Fruit fly (Drosophila melanogaster) whole organism, embryonic: ENCODE measurements around the gene Spase12.

Experiments used
- Antp ChIP-seq: fragments of 200-800 bp; sonication (Bioruptor generic); optimal IDR thresholded peaks from 3 replicates; lab custom pipeline; 2016; ENCODE audit warnings: missing biosample characterization, missing genetic modification characterization
- Bgb ChIP-seq: fragments of 200-800 bp; sonication (Bioruptor generic); IDR thresholded peaks from 2 replicates; pipeline ENCODE4 v1.3.6; 2022; ENCODE audit warnings: missing biosample characterization, missing genetic modification characterization; ENCODE audit not compliant: partially characterized antibody
- CG10565 ChIP-seq: fragments of 200-800 bp; sonication (Bioruptor generic); optimal IDR thresholded peaks from 3 replicates; lab custom pipeline; 2016; ENCODE audit warnings: missing biosample characterization, mild to moderate bottlenecking, missing genetic modification characterization
- CG11456 ChIP-seq: fragments of 200-800 bp; sonication (Bioruptor generic); IDR thresholded peaks from 3 replicates; pipeline ENCODE4 v1.3.6; 2022; ENCODE audit warnings: missing biosample characterization, missing genetic modification characterization
- CG12155 ChIP-seq: fragments of 200-800 bp; sonication (Bioruptor generic); optimal IDR thresholded peaks from 3 replicates; lab custom pipeline; 2016; ENCODE audit warnings: missing biosample characterization, missing genetic modification characterization
- CG14014 ChIP-seq: fragments of 200-800 bp; sonication (Bioruptor generic); IDR thresholded peaks from 2 replicates; pipeline ENCODE4 v1.3.6; 2022; ENCODE audit warnings: missing biosample characterization, missing genetic modification characterization
- CG14050 ChIP-seq: fragments of 200-800 bp; sonication (Bioruptor generic); IDR thresholded peaks from 3 replicates; pipeline ENCODE4 v1.3.6; 2022; ENCODE audit warnings: missing biosample characterization, missing genetic modification characterization
- CG16779 ChIP-seq: fragments of 200-800 bp; sonication (Bioruptor generic); IDR thresholded peaks from 2 replicates; pipeline ENCODE4 v1.3.6; 2022; ENCODE audit warnings: missing biosample characterization, missing genetic modification characterization
- CG1832 ChIP-seq: fragments of 200-800 bp; sonication (Bioruptor generic); optimal IDR thresholded peaks from 2 replicates; lab custom pipeline; 2017; ENCODE audit warnings: missing biosample characterization, mild to moderate bottlenecking, missing genetic modification characterization, inconsistent platforms
- CG2129 ChIP-seq: fragments of 200-800 bp; sonication (Bioruptor generic); IDR thresholded peaks from 2 replicates; pipeline ENCODE4 v1.3.6; 2022; ENCODE audit warnings: missing biosample characterization, missing genetic modification characterization; ENCODE audit not compliant: partially characterized antibody
- CG30020 ChIP-seq: fragments of 200-800 bp; optimal IDR thresholded peaks from 2 replicates; lab custom pipeline; 2019; ENCODE audit warnings: missing biosample characterization, mild to moderate bottlenecking, missing genetic modification characterization, moderate library complexity
- CG31441 ChIP-seq: fragments of 200-800 bp; sonication (Bioruptor generic); IDR thresholded peaks from 2 replicates; pipeline ENCODE4 v1.3.6; 2022; ENCODE audit warnings: missing biosample characterization, missing genetic modification characterization
- CG32532 ChIP-seq: fragments of 200-800 bp; sonication (Bioruptor generic); IDR thresholded peaks from 2 replicates; pipeline ENCODE4 v1.3.6; 2022; ENCODE audit warnings: missing biosample characterization, missing genetic modification characterization
- CG4328 ChIP-seq: fragments of 200-800 bp; sonication (Bioruptor generic); optimal IDR thresholded peaks from 3 replicates; lab custom pipeline; 2017; ENCODE audit warnings: missing biosample characterization, missing genetic modification reagents, missing genetic modification characterization
- CG6175 ChIP-seq: fragments of 200-800 bp; sonication (Bioruptor generic); IDR thresholded peaks from 3 replicates; pipeline ENCODE4 v1.3.6; 2022; ENCODE audit warnings: missing biosample characterization, missing genetic modification characterization
- CG8388 ChIP-seq: fragments of 200-800 bp; sonication (Bioruptor generic); optimal IDR thresholded peaks from 2 replicates; lab custom pipeline; 2019; ENCODE audit warnings: missing biosample characterization, mild to moderate bottlenecking, missing genetic modification characterization, moderate library complexity
- CG8765 ChIP-seq: fragments of 200-800 bp; sonication (Bioruptor generic); IDR thresholded peaks from 2 replicates; pipeline ENCODE4 v1.3.6; 2022; ENCODE audit warnings: missing biosample characterization, missing genetic modification characterization
- CG9215 ChIP-seq: fragments of 200-800 bp; sonication (Bioruptor generic); IDR thresholded peaks from 2 replicates; pipeline ENCODE4 v1.3.6; 2022; ENCODE audit warnings: missing biosample characterization, missing genetic modification characterization
- CG9876 ChIP-seq: fragments of 200-800 bp; sonication (Bioruptor generic); optimal IDR thresholded peaks from 2 replicates; lab custom pipeline; 2016; ENCODE audit warnings: missing biosample characterization, missing genetic modification characterization
- CTCF ChIP-seq: fragments of 200-800 bp; sonication (Bioruptor generic); optimal IDR thresholded peaks from 2 replicates; lab custom pipeline; 2017; ENCODE audit warnings: missing biosample characterization, mild to moderate bottlenecking, missing genetic modification characterization, moderate library complexity
- CoRest ChIP-seq: fragments of 200-800 bp; sonication (Bioruptor generic); optimal IDR thresholded peaks from 3 replicates; lab custom pipeline; 2018; ENCODE audit warnings: missing biosample characterization, mild to moderate bottlenecking, missing genetic modification characterization, moderate library complexity
- D19A ChIP-seq: fragments of 200-800 bp; optimal IDR thresholded peaks from 3 replicates; lab custom pipeline; 2019; ENCODE audit warnings: missing biosample characterization, mild to moderate bottlenecking, missing genetic modification characterization, moderate library complexity
- D19B ChIP-seq: fragments of 200-800 bp; sonication (Bioruptor generic); optimal IDR thresholded peaks from 2 replicates; lab custom pipeline; 2017; ENCODE audit warnings: missing biosample characterization, mild to moderate bottlenecking, missing genetic modification characterization
- Dip3 ChIP-seq: fragments of 200-800 bp; sonication (Bioruptor generic); optimal IDR thresholded peaks from 3 replicates; lab custom pipeline; 2016; ENCODE audit warnings: missing biosample characterization, missing genetic modification characterization
- Dref ChIP-seq: fragments of 200-800 bp; sonication (Bioruptor generic); IDR thresholded peaks from 2 replicates; pipeline ENCODE4 v1.3.6; 2022; ENCODE audit warnings: missing biosample characterization, missing genetic modification characterization
- E2f1 ChIP-seq: fragments of 200-800 bp; sonication (Bioruptor generic); IDR thresholded peaks from 2 replicates; pipeline ENCODE4 v1.3.6; 2022; ENCODE audit warnings: missing biosample characterization, missing genetic modification characterization
- E2f2 ChIP-seq: fragments of 200-800 bp; sonication (Bioruptor generic); IDR thresholded peaks from 2 replicates; pipeline ENCODE4 v1.3.6; 2022; ENCODE audit warnings: missing biosample characterization, missing genetic modification characterization
- ERR ChIP-seq: fragments of 200-800 bp; sonication (Bioruptor generic); optimal IDR thresholded peaks from 2 replicates; lab custom pipeline; 2016; ENCODE audit warnings: missing biosample characterization, missing genetic modification characterization
- H15 ChIP-seq: fragments of 200-800 bp; sonication (Bioruptor generic); IDR thresholded peaks from 3 replicates; pipeline ENCODE4 v1.3.6; 2022; ENCODE audit warnings: missing biosample characterization, missing genetic modification characterization
- Myb ChIP-seq: fragments of 200-800 bp; sonication (Bioruptor generic); optimal IDR thresholded peaks from 2 replicates; lab custom pipeline; 2016; ENCODE audit warnings: missing biosample characterization, missing genetic modification characterization
- Nf-YB ChIP-seq: fragments of 200-800 bp; sonication (Bioruptor generic); optimal IDR thresholded peaks from 3 replicates; lab custom pipeline; 2019; ENCODE audit warnings: missing biosample characterization, mild to moderate bottlenecking, missing genetic modification characterization, moderate library complexity
- Nf-YC ChIP-seq: fragments of 200-800 bp; optimal IDR thresholded peaks from 3 replicates; lab custom pipeline; 2019; ENCODE audit warnings: missing biosample characterization, mild to moderate bottlenecking, missing genetic modification characterization, moderate library complexity
- Oli ChIP-seq: fragments of 200-800 bp; sonication (Bioruptor generic); optimal IDR thresholded peaks from 2 replicates; lab custom pipeline; 2018; ENCODE audit warnings: missing biosample characterization, mild to moderate bottlenecking, missing genetic modification characterization, moderate library complexity
- Opbp ChIP-seq: fragments of 200-800 bp; sonication (Bioruptor generic); IDR thresholded peaks from 3 replicates; pipeline ENCODE4 v1.3.6; 2022; ENCODE audit warnings: missing biosample characterization, missing genetic modification characterization; ENCODE audit not compliant: partially characterized antibody
- Optix ChIP-seq: fragments of 200-800 bp; sonication (Bioruptor generic); IDR thresholded peaks from 3 replicates; pipeline ENCODE4 v1.3.6; 2022; ENCODE audit warnings: missing biosample characterization, missing genetic modification characterization
- Xrp1 ChIP-seq: fragments of 200-800 bp; sonication (Bioruptor generic); IDR thresholded peaks from 2 replicates; pipeline ENCODE4 v1.3.6; 2022; ENCODE audit warnings: missing biosample characterization, missing genetic modification characterization
- aop ChIP-seq: fragments of 200-800 bp; sonication (Bioruptor generic); IDR thresholded peaks from 2 replicates; pipeline ENCODE4 v1.3.6; 2022; ENCODE audit warnings: missing biosample characterization, missing genetic modification characterization
- bigmax ChIP-seq: fragments of 200-800 bp; sonication (Bioruptor generic); optimal IDR thresholded peaks from 2 replicates; lab custom pipeline; 2018; ENCODE audit warnings: missing biosample characterization, mild to moderate bottlenecking, missing genetic modification characterization
- chinmo ChIP-seq: fragments of 200-800 bp; sonication (Bioruptor generic); IDR thresholded peaks from 4 replicates; pipeline ENCODE4 v1.3.6; 2022; ENCODE audit warnings: missing biosample characterization, missing genetic modification characterization; ENCODE audit not compliant: partially characterized antibody
- crp ChIP-seq, 2 experiments: fragments of 200-800 bp; sonication (Bioruptor generic); optimal IDR thresholded peaks; 2 replicates in 1 of 2; 3 replicates in 1 of 2; lab custom pipeline; 2017; ENCODE audit warnings: missing biosample characterization in 2 of 2, missing genetic modification characterization in 2 of 2, mild to moderate bottlenecking in 1 of 2, moderate library complexity in 1 of 2
- cwo ChIP-seq: fragments of 200-800 bp; sonication (Bioruptor generic); optimal IDR thresholded peaks from 3 replicates; lab custom pipeline; 2017; ENCODE audit warnings: missing biosample characterization, missing genetic modification characterization, mild to moderate bottlenecking, moderate library complexity, missing genetic modification reagents
- danr ChIP-seq: fragments of 200-800 bp; sonication (Bioruptor generic); IDR thresholded peaks from 2 replicates; pipeline ENCODE4 v1.3.6; 2022; ENCODE audit warnings: missing biosample characterization, missing genetic modification characterization
- fru ChIP-seq: fragments of >200 bp; optimal IDR thresholded peaks from 2 replicates; lab custom pipeline; 2017
- her ChIP-seq: fragments of 200-800 bp; sonication (Bioruptor generic); optimal IDR thresholded peaks from 2 replicates; lab custom pipeline; 2016; ENCODE audit warnings: missing biosample characterization, missing genetic modification characterization
- ind ChIP-seq: fragments of 200-800 bp; sonication (Bioruptor generic); optimal IDR thresholded peaks from 3 replicates; lab custom pipeline; 2016; ENCODE audit warnings: missing biosample characterization, missing genetic modification characterization
- insv ChIP-seq, 2 experiments: fragments of 200-800 bp; sonication (Bioruptor generic); optimal IDR thresholded peaks; 3 replicates each; lab custom pipeline; 2016 to 2018; ENCODE audit warnings: missing biosample characterization in 2 of 2, missing genetic modification characterization in 2 of 2
- klu ChIP-seq: fragments of 200-800 bp; sonication (Bioruptor generic); IDR thresholded peaks from 2 replicates; pipeline ENCODE4 v1.3.6; 2022; ENCODE audit warnings: missing biosample characterization, missing genetic modification characterization
- lmd ChIP-seq: fragments of 200-800 bp; sonication (Bioruptor generic); IDR thresholded peaks from 2 replicates; pipeline ENCODE4 v1.3.6; 2022; ENCODE audit warnings: missing biosample characterization, missing genetic modification characterization
- mam ChIP-seq: fragments of 200-800 bp; sonication (Bioruptor generic); optimal IDR thresholded peaks from 3 replicates; lab custom pipeline; 2016; ENCODE audit warnings: missing biosample characterization, missing genetic modification characterization
- pho ChIP-seq: fragments of 200-800 bp; sonication (Bioruptor generic); optimal IDR thresholded peaks from 2 replicates; lab custom pipeline; 2016; ENCODE audit warnings: missing biosample characterization, missing genetic modification characterization
- repo ChIP-seq: fragments of 200-800 bp; sonication (Bioruptor generic); optimal IDR thresholded peaks from 2 replicates; lab custom pipeline; 2016; ENCODE audit warnings: missing biosample characterization, missing genetic modification characterization
- tna ChIP-seq: fragments of 200-800 bp; sonication (Bioruptor generic); IDR thresholded peaks from 2 replicates; pipeline ENCODE4 v1.3.6; 2022; ENCODE audit warnings: missing biosample characterization, missing genetic modification characterization; ENCODE audit not compliant: partially characterized antibody
- ttk ChIP-seq: fragments of 200-800 bp; sonication (Bioruptor generic); IDR thresholded peaks from 2 replicates; pipeline ENCODE4 v2.1.2; 2022; ENCODE audit warnings: missing biosample characterization, missing genetic modification characterization

The Spase12 gene

DNA sequence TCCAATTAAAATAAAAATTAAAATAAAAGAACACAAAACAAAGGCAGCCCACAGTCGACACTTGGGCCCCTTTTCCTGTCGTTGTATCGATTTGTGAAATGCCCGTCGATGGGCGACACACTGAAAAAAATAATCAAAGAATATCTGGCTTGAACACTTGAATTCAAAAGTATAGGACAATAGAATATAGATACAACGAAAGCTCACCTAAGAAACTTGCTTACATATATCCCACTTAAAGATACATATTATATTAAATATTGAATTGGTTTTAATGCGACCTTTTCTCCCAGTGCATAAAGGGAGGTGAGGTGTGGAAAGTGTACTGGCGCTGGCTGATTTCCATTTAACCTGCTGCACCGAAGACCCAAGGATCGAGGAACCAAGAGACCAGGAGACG, 31.2 kb upstream of the Spase12 start (continued):
- no peak for TF ChIP-seq chinmo (GFP tag; lab: Robert Waterston, UW)
- TF ChIP-seq ind (GFP tag; lab: Kevin White, UChicago): no peak
- TF ChIP-seq Dref (GFP tag; lab: Robert Waterston, UW): no peak
- TF ChIP-seq CG9215: no peak
- no peak for TF ChIP-seq D19B (GFP tag; lab: Kevin White, UChicago)
- peak; percentile 53 for TF ChIP-seq CG31441
- TF ChIP-seq CG30020: no peak
- no peak for TF ChIP-seq CG4328 (GFP tag; lab: Kevin White, UChicago)
- no peak for TF ChIP-seq klu
- peak; percentile 43; the same call in 1 of the 2 replicates for TF ChIP-seq lmd (GFP tag; lab: Robert Waterston, UW)
- peak; percentile 66 for TF ChIP-seq D19A (tag; lab: Kevin White, UChicago)
- TF ChIP-seq CG6175 (GFP tag; lab: Robert Waterston, UW): no peak
- TF ChIP-seq Optix (GFP tag; lab: Robert Waterston, UW): peak; percentile 17; the same call in 1 of the 3 replicates
- no peak for TF ChIP-seq CG14050 (GFP tag; lab: Robert Waterston, UW)
- TF ChIP-seq CG16779 (GFP tag; lab: Robert Waterston, UW): no peak
- no peak for TF ChIP-seq H15 (GFP tag; lab: Robert Waterston, UW)
- no peak for TF ChIP-seq CG11456
- TF ChIP-seq ERR: no peak
- no peak for TF ChIP-seq Opbp (GFP tag; lab: Robert Waterston, UW)
- no peak for TF ChIP-seq CG1832 (GFP tag; lab: Kevin White, UChicago)
- TF ChIP-seq insv (GFP tag; optimal IDR thresholded peaks at IDR 0.05; lab: Kevin White, UChicago): no peak
- TF ChIP-seq CG12155 (GFP tag; lab: Kevin White, UChicago): peak; percentile 7
- TF ChIP-seq Myb (GFP tag; lab: Kevin White, UChicago): no peak
- TF ChIP-seq Dip3: no peak
- no peak for TF ChIP-seq pho (GFP tag; lab: Kevin White, UChicago)
- TF ChIP-seq Antp (GFP tag; lab: Kevin White, UChicago): no peak
- no peak for TF ChIP-seq CG2129 (GFP tag; lab: Robert Waterston, UW)
- 0 out of 2 replicates have a peak, but pooled peaks have one; percentile 10 for TF ChIP-seq E2f2 (GFP tag; lab: Robert Waterston, UW)
- no peak for TF ChIP-seq CG32532 (GFP tag; lab: Robert Waterston, UW)
- TF ChIP-seq aop (GFP tag; lab: Robert Waterston, UW): no peak
- no peak for TF ChIP-seq her (GFP tag; lab: Kevin White, UChicago)
- TF ChIP-seq repo (GFP tag; lab: Kevin White, UChicago): no peak
- TF ChIP-seq CoRest (tag; lab: Kevin White, UChicago): peak; percentile 47

DNA sequence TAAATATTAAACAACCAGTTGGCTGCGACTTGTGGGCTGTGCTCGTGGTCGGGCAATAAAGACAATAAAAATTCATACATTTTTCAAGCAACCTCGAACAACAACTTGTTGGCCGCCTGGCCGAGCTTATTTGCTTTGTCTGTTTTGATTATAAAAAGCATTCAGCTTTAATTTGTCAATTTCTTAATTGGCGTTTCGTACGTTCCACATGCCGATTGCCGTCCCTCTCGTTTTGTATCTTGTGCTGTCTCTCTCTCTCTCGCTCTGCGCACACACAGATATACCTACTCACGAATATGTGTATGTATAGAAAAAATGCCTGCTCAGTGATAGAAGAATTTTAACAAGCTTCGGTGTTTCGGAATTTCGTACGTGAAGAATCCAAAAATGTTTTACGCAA, 29.3 kb upstream of the Spase12 start:
- no peak for TF ChIP-seq CG10565 (GFP tag; lab: Kevin White, UChicago)
- TF ChIP-seq insv (GFP tag; optimal IDR thresholded peaks at IDR 0.05; lab: Kevin White, UChicago): no peak
- no peak for TF ChIP-seq mam
- no peak for TF ChIP-seq D19B (GFP tag; lab: Kevin White, UChicago)
- no peak for TF ChIP-seq fru
- no peak for TF ChIP-seq Oli
- no peak for TF ChIP-seq CG9876 (GFP tag; lab: Kevin White, UChicago)
- TF ChIP-seq crp (GFP tag; optimal IDR thresholded peaks at IDR 0.05; lab: Kevin White, UChicago): no peak
- TF ChIP-seq ttk (GFP tag; lab: Robert Waterston, UW): no peak
- TF ChIP-seq Xrp1 (GFP tag; lab: Robert Waterston, UW): no peak
- peak; percentile 77 for TF ChIP-seq Nf-YB (GFP tag; lab: Kevin White, UChicago)
- no peak for TF ChIP-seq Bgb (GFP tag; lab: Robert Waterston, UW)
- TF ChIP-seq CG8765: no peak
- TF ChIP-seq CG14014 (GFP tag; lab: Robert Waterston, UW): no peak
- TF ChIP-seq CG6175 (GFP tag; lab: Robert Waterston, UW): no peak
- no peak for TF ChIP-seq tna (GFP tag; lab: Robert Waterston, UW)
- no peak for TF ChIP-seq E2f1
- TF ChIP-seq chinmo (GFP tag; lab: Robert Waterston, UW): peak; percentile 81; the same call in 1 of the 4 replicates
- TF ChIP-seq CG8388: no peak
- no peak for TF ChIP-seq danr (GFP tag; lab: Robert Waterston, UW)
- TF ChIP-seq CTCF (GFP tag; lab: Kevin White, UChicago): no peak
- no peak for TF ChIP-seq bigmax (GFP tag; lab: Kevin White, UChicago)
- no peak for TF ChIP-seq cwo
- no peak for TF ChIP-seq aop (GFP tag; lab: Robert Waterston, UW)
- peak; percentile 88 for TF ChIP-seq Nf-YC (tag; lab: Kevin White, UChicago)
